Worm (Caenorhabditis elegans) whole organism, early embryonic: ENCODE data around the gene R12C12.9.

Source experiments
- F13C5.2 ChIP-seq: sonication (generic microtip); optimal IDR thresholded peaks from 2 replicates; lab custom pipeline; 2017; ENCODE audit warnings: mild to moderate bottlenecking, missing genetic modification characterization, inconsistent platforms, missing compliant biosample characterization
- ama-1 ChIP-seq: fragments of 150-350 bp; optimal IDR thresholded peaks from 2 replicates; lab custom pipeline; 2014
- ceh-13 ChIP-seq: fragments of 200-800 bp; sonication (Bioruptor generic); optimal IDR thresholded peaks from 2 replicates; lab custom pipeline; 2018; ENCODE audit warnings: mild to moderate bottlenecking, missing genetic modification characterization, missing compliant biosample characterization
- ceh-36 ChIP-seq: sonication (generic microtip); optimal IDR thresholded peaks from 2 replicates; lab custom pipeline; 2016; ENCODE audit warnings: missing genetic modification characterization, inconsistent platforms, missing compliant biosample characterization
- flt-1 ChIP-seq: fragments of 200-800 bp; sonication (Bioruptor generic); IDR thresholded peaks from 2 replicates; pipeline ENCODE4 v1.3.6; 2022; ENCODE audit warnings: missing genetic modification characterization, missing compliant biosample characterization
- hmbx-1 ChIP-seq: sonication (generic microtip); optimal IDR thresholded peaks from 2 replicates; lab custom pipeline; 2016; ENCODE audit warnings: mild to moderate bottlenecking, missing genetic modification characterization, missing compliant biosample characterization
- hmg-4 ChIP-seq: fragments of 200-800 bp; sonication (Bioruptor generic); optimal IDR thresholded peaks from 2 replicates; lab custom pipeline; 2018; ENCODE audit warnings: mild to moderate bottlenecking, missing genetic modification characterization, missing compliant biosample characterization
- hnd-1 ChIP-seq: sonication (generic microtip); optimal IDR thresholded peaks from 2 replicates; lab custom pipeline; 2016; ENCODE audit warnings: missing genetic modification characterization, missing compliant biosample characterization
- pes-1 ChIP-seq: fragments of 200-800 bp; sonication (Bioruptor generic); IDR thresholded peaks from 2 replicates; pipeline ENCODE4 v1.3.6; 2022; ENCODE audit warnings: missing genetic modification reagents, missing genetic modification characterization, missing compliant biosample characterization
- scrt-1 ChIP-seq: fragments of 200-800 bp; sonication (Bioruptor generic); IDR thresholded peaks from 2 replicates; pipeline ENCODE4 v1.3.6; 2022; ENCODE audit warnings: missing genetic modification characterization, missing compliant biosample characterization
- sea-1 ChIP-seq: fragments of 200-800 bp; sonication (Bioruptor generic); conservative IDR thresholded peaks from 2 replicates; pipeline ENCODE4 v1.3.6; 2022; ENCODE audit warnings: missing genetic modification characterization, missing compliant biosample characterization
- tbx-11 ChIP-seq: fragments of 200-800 bp; sonication (Bioruptor generic); IDR thresholded peaks from 2 replicates; pipeline ENCODE4 v1.3.6; 2022; ENCODE audit warnings: missing genetic modification characterization, missing compliant biosample characterization
- tbx-37 ChIP-seq: fragments of 200-800 bp; sonication (Bioruptor generic); conservative IDR thresholded peaks from 2 replicates; pipeline ENCODE4 v1.3.6; 2022; ENCODE audit warnings: missing genetic modification reagents, missing genetic modification characterization, missing compliant biosample characterization
- tra-4 ChIP-seq: sonication (generic microtip); optimal IDR thresholded peaks from 2 replicates; lab custom pipeline; 2017; ENCODE audit warnings: missing genetic modification characterization, missing compliant biosample characterization

ce11 chrII:6026646-6027045, 1.9 kb upstream of the R12C12.9 start:
- no peak for TF ChIP-seq tra-4 (tag; lab: Kevin White, UChicago)
- no peak for TF ChIP-seq ceh-13
- TF ChIP-seq ama-1 (lab: Kevin White, UChicago), result no peak
- no peak for TF ChIP-seq ceh-36 (tag; lab: Kevin White, UChicago)
- no peak for TF ChIP-seq tbx-11
- no peak for TF ChIP-seq hnd-1 (tag; lab: Kevin White, UChicago)
- no peak for TF ChIP-seq pes-1 (GFP tag; lab: Robert Waterston, UW)
- no peak for TF ChIP-seq flt-1 (GFP tag; lab: Robert Waterston, UW)
- no peak for TF ChIP-seq F13C5.2 (tag; lab: Kevin White, UChicago)
- no peak for TF ChIP-seq sea-1 (GFP tag; lab: Robert Waterston, UW)
- no peak for TF ChIP-seq hmbx-1 (tag; lab: Kevin White, UChicago)
- TF ChIP-seq scrt-1 (GFP tag; lab: Robert Waterston, UW), result no peak
- TF ChIP-seq hmg-4 (GFP tag; lab: Kevin White, UChicago), result no peak
- no peak for TF ChIP-seq tbx-37 (GFP tag; lab: Robert Waterston, UW)
